Worm (Caenorhabditis elegans) whole organism, late embryonic: Measurements from ENCODE around the gene Y77E11A.23.
A peak's percentile ranks its signal among the peaks of the same experiment; 100 is the strongest.

Experiments
- C08G9.2 ChIP-seq: sonication (generic microtip); optimal IDR thresholded peaks from 2 replicates; lab custom pipeline; 2016; ENCODE audit warnings: mild to moderate bottlenecking, missing genetic modification characterization, moderate library complexity, missing compliant biosample characterization
- F13H6.1 ChIP-seq: sonication (generic microtip); optimal IDR thresholded peaks from 2 replicates; lab custom pipeline; 2016; ENCODE audit warnings: missing genetic modification characterization, missing compliant biosample characterization
- K02D7.2 ChIP-seq: sonication (generic microtip); optimal IDR thresholded peaks from 2 replicates; lab custom pipeline; 2017; ENCODE audit warnings: mild to moderate bottlenecking, missing genetic modification characterization, missing compliant biosample characterization
- K09A11.1 ChIP-seq: sonication (generic microtip); optimal IDR thresholded peaks from 2 replicates; lab custom pipeline; 2017; ENCODE audit warnings: antibody characterized with exemption, mild to moderate bottlenecking, missing genetic modification characterization, missing compliant biosample characterization; ENCODE audit not compliant: insufficient read depth
- T23F11.4 ChIP-seq: fragments of 200-800 bp; sonication (Bioruptor generic); optimal IDR thresholded peaks from 2 replicates; lab custom pipeline; 2018; ENCODE audit warnings: mild to moderate bottlenecking, missing genetic modification characterization, missing compliant biosample characterization
- ceh-14 ChIP-seq: sonication (generic microtip); optimal IDR thresholded peaks from 2 replicates; lab custom pipeline; 2016; ENCODE audit warnings: missing genotype, missing genetic modification characterization, missing compliant biosample characterization
- ceh-18 ChIP-seq: sonication (generic microtip); optimal IDR thresholded peaks from 2 replicates; lab custom pipeline; 2016; ENCODE audit warnings: missing genetic modification characterization, missing compliant biosample characterization
- ceh-19 ChIP-seq: fragments of 200-800 bp; sonication (Bioruptor generic); optimal IDR thresholded peaks from 2 replicates; lab custom pipeline; 2018; ENCODE audit warnings: mild to moderate bottlenecking, missing genetic modification characterization, missing compliant biosample characterization
- ceh-2 ChIP-seq: sonication (generic microtip); optimal IDR thresholded peaks from 2 replicates; lab custom pipeline; 2016; ENCODE audit warnings: missing genotype, missing genetic modification characterization, missing compliant biosample characterization
- ceh-24 ChIP-seq: sonication (generic microtip); optimal IDR thresholded peaks from 2 replicates; lab custom pipeline; 2016; ENCODE audit warnings: mild to moderate bottlenecking, missing genetic modification characterization, missing compliant biosample characterization
- ceh-30 ChIP-seq: fragments of 150-350 bp; optimal IDR thresholded peaks from 2 replicates; lab custom pipeline; 2014; ENCODE audit warnings: missing biosample characterization, missing genetic modification characterization
- ceh-31 ChIP-seq: sonication (generic microtip); optimal IDR thresholded peaks from 2 replicates; lab custom pipeline; 2016; ENCODE audit warnings: missing genetic modification characterization, missing compliant biosample characterization
- ceh-34 ChIP-seq: sonication (generic microtip); optimal IDR thresholded peaks from 2 replicates; lab custom pipeline; 2016; ENCODE audit warnings: mild to moderate bottlenecking, missing genetic modification characterization, missing compliant biosample characterization
- ceh-48 ChIP-seq: sonication (generic microtip); optimal IDR thresholded peaks from 2 replicates; lab custom pipeline; 2016; ENCODE audit warnings: missing genetic modification characterization, inconsistent platforms, missing compliant biosample characterization
- ceh-6 ChIP-seq: fragments of 200-800 bp; sonication (Bioruptor generic); optimal IDR thresholded peaks from 2 replicates; lab custom pipeline; 2018; ENCODE audit warnings: mild to moderate bottlenecking, missing genetic modification characterization, missing compliant biosample characterization
- ceh-9 ChIP-seq: sonication (generic microtip); optimal IDR thresholded peaks from 2 replicates; lab custom pipeline; 2016; ENCODE audit warnings: mild to moderate bottlenecking, missing genetic modification characterization, inconsistent platforms, missing compliant biosample characterization
- che-1 ChIP-seq: sonication (generic microtip); optimal IDR thresholded peaks from 2 replicates; lab custom pipeline; 2016; ENCODE audit warnings: mild to moderate bottlenecking, missing genetic modification characterization, missing compliant biosample characterization
- dve-1 ChIP-seq: sonication (generic microtip); optimal IDR thresholded peaks from 2 replicates; lab custom pipeline; 2017; ENCODE audit warnings: antibody characterized with exemption, mild to moderate bottlenecking, missing genetic modification characterization, missing compliant biosample characterization
- elt-2 ChIP-seq: sonication (generic microtip); optimal IDR thresholded peaks from 2 replicates; lab custom pipeline; 2016; ENCODE audit warnings: missing genetic modification reagents, missing genetic modification characterization, missing compliant biosample characterization
- fkh-6 ChIP-seq: sonication (generic microtip); optimal IDR thresholded peaks from 2 replicates; lab custom pipeline; 2016; ENCODE audit warnings: missing genetic modification characterization, missing compliant biosample characterization
- hlh-15 ChIP-seq: sonication (generic microtip); optimal IDR thresholded peaks from 2 replicates; lab custom pipeline; 2016; ENCODE audit warnings: missing genetic modification characterization, missing compliant biosample characterization
- lim-6 ChIP-seq: sonication (generic microtip); optimal IDR thresholded peaks from 2 replicates; lab custom pipeline; 2016; ENCODE audit warnings: missing genetic modification characterization, missing compliant biosample characterization
- lin-11 ChIP-seq: fragments of 200-800 bp; sonication (Bioruptor generic); optimal IDR thresholded peaks from 2 replicates; lab custom pipeline; 2018; ENCODE audit warnings: mild to moderate bottlenecking, missing genetic modification characterization, missing compliant biosample characterization
- madf-2 ChIP-seq: sonication (generic microtip); optimal IDR thresholded peaks from 2 replicates; lab custom pipeline; 2017; ENCODE audit warnings: missing genetic modification characterization, missing compliant biosample characterization
- nhr-11 ChIP-seq: fragments of 150-350 bp; optimal IDR thresholded peaks from 2 replicates; lab custom pipeline; 2014; ENCODE audit warnings: missing biosample characterization, missing genetic modification characterization
- nhr-232 ChIP-seq: sonication (generic microtip); optimal IDR thresholded peaks from 2 replicates; lab custom pipeline; 2016; ENCODE audit warnings: missing genetic modification characterization, missing compliant biosample characterization
- npax-4 ChIP-seq: sonication (generic microtip); optimal IDR thresholded peaks from 2 replicates; lab custom pipeline; 2016; ENCODE audit warnings: missing genetic modification characterization, missing compliant biosample characterization
- odd-2 ChIP-seq: sonication (generic microtip); optimal IDR thresholded peaks from 2 replicates; lab custom pipeline; 2017; ENCODE audit warnings: antibody characterized with exemption, mild to moderate bottlenecking, missing genetic modification characterization, missing compliant biosample characterization
- pag-3 ChIP-seq: sonication (generic microtip); optimal IDR thresholded peaks from 2 replicates; lab custom pipeline; 2016; ENCODE audit warnings: missing compliant biosample characterization, missing genetic modification characterization, borderline replicate concordance
- pax-1 ChIP-seq: fragments of 150-350 bp; optimal IDR thresholded peaks from 2 replicates; lab custom pipeline; 2014; ENCODE audit warnings: missing biosample characterization, missing genetic modification characterization
- pros-1 ChIP-seq: fragments of 150-350 bp; optimal IDR thresholded peaks from 2 replicates; lab custom pipeline; 2014; ENCODE audit warnings: missing biosample characterization, missing genetic modification reagents, missing genetic modification characterization
- sdc-2 ChIP-seq: sonication (generic microtip); optimal IDR thresholded peaks from 2 replicates; lab custom pipeline; 2016; ENCODE audit warnings: missing genotype, missing genetic modification characterization, missing compliant biosample characterization
- sox-2 ChIP-seq: fragments of 200-800 bp; sonication (Bioruptor generic); IDR thresholded peaks from 2 replicates; pipeline ENCODE4 v1.3.6; 2022; ENCODE audit warnings: missing genetic modification reagents, missing genetic modification characterization, missing compliant biosample characterization
- tbx-2 ChIP-seq: sonication (generic microtip); optimal IDR thresholded peaks from 2 replicates; lab custom pipeline; 2016; ENCODE audit warnings: missing genetic modification characterization, missing compliant biosample characterization
- tbx-7 ChIP-seq: sonication (generic microtip); optimal IDR thresholded peaks from 2 replicates; lab custom pipeline; 2016; ENCODE audit warnings: missing genotype, missing genetic modification characterization, missing compliant biosample characterization
- ttx-3 ChIP-seq: sonication (generic microtip); optimal IDR thresholded peaks from 2 replicates; lab custom pipeline; 2016; ENCODE audit warnings: missing genetic modification reagents, missing genetic modification characterization, missing compliant biosample characterization
- unc-42 ChIP-seq: sonication (generic microtip); optimal IDR thresholded peaks from 2 replicates; lab custom pipeline; 2016; ENCODE audit warnings: missing genotype, missing genetic modification characterization, missing compliant biosample characterization
- unc-55 ChIP-seq: sonication (generic microtip); optimal IDR thresholded peaks from 2 replicates; lab custom pipeline; 2017; ENCODE audit warnings: missing biosample characterization, missing genetic modification reagents, missing genetic modification characterization
- unc-86 ChIP-seq: sonication (generic microtip); optimal IDR thresholded peaks from 2 replicates; lab custom pipeline; 2016; ENCODE audit warnings: missing genetic modification characterization, missing compliant biosample characterization
- zip-5 ChIP-seq: sonication (generic microtip); optimal IDR thresholded peaks from 2 replicates; lab custom pipeline; 2016; ENCODE audit warnings: missing genetic modification characterization, missing compliant biosample characterization
- ztf-16 ChIP-seq: sonication (generic microtip); optimal IDR thresholded peaks from 2 replicates; lab custom pipeline; 2017; ENCODE audit warnings: missing genetic modification characterization, missing compliant biosample characterization

The Y77E11A.23 gene

ce11 chrIV:1406267-1406666 lies 23.9 kb downstream of the Y77E11A.23 start, which contains the start of gene spp-31:
Gene spp-31, plus strand, starts transcription at chrIV:1406567.
- TF ChIP-seq tbx-2 (tag; lab: Kevin White, UChicago) (no peak), T23F11.4 (no peak), ceh-14 (no peak), hlh-15 (tag; lab: Kevin White, UChicago) (no peak), ceh-9 (no peak), fkh-6 (tag; lab: Kevin White, UChicago) (no peak), sdc-2 (tag; lab: Kevin White, UChicago) (no peak), F13H6.1 (tag; lab: Kevin White, UChicago) (no peak), ceh-34 (tag; lab: Kevin White, UChicago) (no peak), tbx-7 (tag; lab: Kevin White, UChicago) (no peak), pag-3 (tag; lab: Kevin White, UChicago) (no peak), ceh-18 (tag; lab: Kevin White, UChicago) (no peak), ceh-2 (tag; lab: Kevin White, UChicago) (no peak), sox-2 (GFP tag; lab: Robert Waterston, UW) (no peak), che-1 (tag; lab: Kevin White, UChicago) (no peak)

ce11 chrIV:1405780-1406179 lies 24.4 kb downstream of the Y77E11A.23 start:
- TF ChIP-seq ceh-9 (no peak), elt-2 (peak; percentile 69)
- TF ChIP-seq, all 69 proteins: peak for 1

- no peak for TF ChIP-seq ceh-24 (tag; lab: Kevin White, UChicago)
- no peak for TF ChIP-seq zip-5 (tag; lab: Kevin White, UChicago)
- no peak for TF ChIP-seq ceh-19 (GFP tag; lab: Kevin White, UChicago)
- no peak for TF ChIP-seq lim-6 (tag; lab: Kevin White, UChicago)
- TF ChIP-seq nhr-232, result no peak
- no peak for TF ChIP-seq C08G9.2 (tag; lab: Kevin White, UChicago)
- TF ChIP-seq dve-1 (tag; lab: Kevin White, UChicago), result no peak
- TF ChIP-seq odd-2 (tag; lab: Kevin White, UChicago), result no peak
- TF ChIP-seq ceh-6 (GFP tag; lab: Kevin White, UChicago), result no peak
- no peak for TF ChIP-seq pax-1
- TF ChIP-seq npax-4 (tag; lab: Kevin White, UChicago), result no peak
- no peak for TF ChIP-seq ceh-34 (tag; lab: Kevin White, UChicago)
- TF ChIP-seq tbx-7 (tag; lab: Kevin White, UChicago), result no peak
- no peak for TF ChIP-seq unc-55
- TF ChIP-seq ttx-3 (tag; lab: Kevin White, UChicago), result no peak
- no peak for TF ChIP-seq ceh-48 (tag; lab: Kevin White, UChicago)
- no peak for TF ChIP-seq unc-42
These were observed 26.2 kb downstream of the Y77E11A.23 start for ce11 chrIV:1403960-1404359.

ce11 chrIV:1400016-1400415 lies 30.2 kb downstream of the Y77E11A.23 start:
- TF ChIP-seq ztf-16 (tag; lab: Kevin White, UChicago) (no peak), ceh-48 (tag; lab: Kevin White, UChicago) (peak; percentile 22), unc-86 (no peak), ceh-30 (no peak)

ce11 chrIV:1397895-1398294 lies 32.3 kb downstream of the Y77E11A.23 start:
- TF ChIP-seq K09A11.1 (no peak), lin-11 (tag; lab: Kevin White, UChicago) (no peak), ztf-16 (tag; lab: Kevin White, UChicago) (no peak), pax-1 (no peak), pros-1 (tag; lab: Kevin White, UChicago) (no peak), madf-2 (no peak), nhr-11 (tag; lab: Kevin White, UChicago) (no peak), sox-2 (GFP tag; lab: Robert Waterston, UW) (no peak), K02D7.2 (tag; lab: Kevin White, UChicago) (no peak), ceh-31 (tag; lab: Kevin White, UChicago) (no peak), che-1 (tag; lab: Kevin White, UChicago) (no peak)
- TF ChIP-seq, all 69 proteins: peak for 0
